Fruit fly (Drosophila melanogaster) whole organism, embryonic: ENCODE measurements around the gene CG31321.
A peak's percentile ranks its signal among the peaks of the same experiment; 100 is the strongest.

Source experiments
- CG10209 ChIP-seq: fragments of 200-800 bp; sonication (Bioruptor generic); optimal IDR thresholded peaks from 3 replicates; lab custom pipeline; 2017; ENCODE audit warnings: missing biosample characterization, mild to moderate bottlenecking, missing genetic modification characterization, missing genetic modification reagents
- CG10267 ChIP-seq: fragments of 200-800 bp; sonication (Bioruptor generic); optimal IDR thresholded peaks from 2 replicates; lab custom pipeline; 2018; ENCODE audit warnings: missing biosample characterization, mild to moderate bottlenecking, missing genetic modification characterization, moderate library complexity
- CG10321 ChIP-seq: fragments of 200-800 bp; sonication (Bioruptor generic); IDR thresholded peaks from 2 replicates; pipeline ENCODE4 v1.3.6; 2022; ENCODE audit warnings: missing biosample characterization, missing genetic modification characterization
- CG10366 ChIP-seq: fragments of 200-800 bp; sonication (Bioruptor generic); IDR thresholded peaks from 2 replicates; pipeline ENCODE4 v1.3.6; 2022; ENCODE audit warnings: missing biosample characterization, missing genetic modification characterization
- CG11093 ChIP-seq: fragments of 200-800 bp; sonication (Bioruptor generic); IDR thresholded peaks from 3 replicates; pipeline ENCODE4 v1.3.6; 2022; ENCODE audit warnings: missing biosample characterization, missing genetic modification characterization
- CG12104 ChIP-seq: fragments of 200-800 bp; sonication (Bioruptor generic); optimal IDR thresholded peaks from 3 replicates; lab custom pipeline; 2016; ENCODE audit warnings: missing biosample characterization, missing genetic modification characterization
- CG12219 ChIP-seq: fragments of 200-800 bp; sonication (Bioruptor generic); optimal IDR thresholded peaks from 3 replicates; lab custom pipeline; 2018; ENCODE audit warnings: missing biosample characterization, mild to moderate bottlenecking, missing genetic modification characterization
- CG13624 ChIP-seq: fragments of 200-800 bp; sonication (Bioruptor generic); optimal IDR thresholded peaks from 2 replicates; lab custom pipeline; 2016; ENCODE audit warnings: missing biosample characterization, missing genetic modification characterization
- CG15269 ChIP-seq: fragments of 200-800 bp; sonication (Bioruptor generic); optimal IDR thresholded peaks from 2 replicates; lab custom pipeline; 2018; ENCODE audit warnings: missing biosample characterization, mild to moderate bottlenecking, missing genetic modification characterization, moderate library complexity
- CG17568 ChIP-seq: fragments of 200-800 bp; sonication (Bioruptor generic); optimal IDR thresholded peaks from 2 replicates; lab custom pipeline; 2018; ENCODE audit warnings: missing biosample characterization, mild to moderate bottlenecking, missing genetic modification characterization, moderate library complexity
- CG18262 ChIP-seq: fragments of 200-800 bp; optimal IDR thresholded peaks from 3 replicates; lab custom pipeline; 2019; ENCODE audit warnings: missing biosample characterization, mild to moderate bottlenecking, missing genetic modification characterization, moderate library complexity
- CG2712 ChIP-seq: fragments of 200-800 bp; optimal IDR thresholded peaks from 3 replicates; lab custom pipeline; 2019; ENCODE audit warnings: missing biosample characterization, mild to moderate bottlenecking, missing genetic modification characterization, moderate library complexity
- CG31224 ChIP-seq: fragments of 200-800 bp; sonication (Bioruptor generic); IDR thresholded peaks from 2 replicates; pipeline ENCODE4 v1.3.6; 2022; ENCODE audit warnings: missing biosample characterization, missing genetic modification characterization
- CG31441 ChIP-seq: fragments of 200-800 bp; sonication (Bioruptor generic); IDR thresholded peaks from 2 replicates; pipeline ENCODE4 v1.3.6; 2022; ENCODE audit warnings: missing biosample characterization, missing genetic modification characterization
- CG3281 ChIP-seq: fragments of 200-800 bp; sonication (Bioruptor generic); optimal IDR thresholded peaks from 3 replicates; lab custom pipeline; 2017; ENCODE audit warnings: missing biosample characterization, mild to moderate bottlenecking, missing genetic modification characterization
- CG6689 ChIP-seq: fragments of 200-800 bp; sonication (Bioruptor generic); IDR thresholded peaks from 2 replicates; pipeline ENCODE4 v1.3.6; 2022; ENCODE audit warnings: missing biosample characterization, missing genetic modification characterization
- CG9797 ChIP-seq: fragments of 200-800 bp; sonication (Bioruptor generic); optimal IDR thresholded peaks from 3 replicates; lab custom pipeline; 2018; ENCODE audit warnings: missing biosample characterization, mild to moderate bottlenecking, missing genetic modification characterization
- CG9817 ChIP-seq: fragments of 200-800 bp; sonication (Bioruptor generic); optimal IDR thresholded peaks from 2 replicates; lab custom pipeline; 2018; ENCODE audit warnings: missing biosample characterization, mild to moderate bottlenecking, missing genetic modification characterization, moderate library complexity
- Camta ChIP-seq: fragments of 200-800 bp; sonication (Bioruptor generic); optimal IDR thresholded peaks from 2 replicates; lab custom pipeline; 2016; ENCODE audit warnings: missing biosample characterization, missing genetic modification characterization
- CkIIα-i1 ChIP-seq: fragments of 200-800 bp; sonication (Bioruptor generic); IDR thresholded peaks from 2 replicates; pipeline ENCODE4 v1.3.6; 2022; ENCODE audit warnings: missing biosample characterization, missing genetic modification characterization
- CoRest ChIP-seq: fragments of 200-800 bp; sonication (Bioruptor generic); optimal IDR thresholded peaks from 3 replicates; lab custom pipeline; 2018; ENCODE audit warnings: missing biosample characterization, mild to moderate bottlenecking, missing genetic modification characterization, moderate library complexity
- D19B ChIP-seq: fragments of 200-800 bp; sonication (Bioruptor generic); optimal IDR thresholded peaks from 2 replicates; lab custom pipeline; 2017; ENCODE audit warnings: missing biosample characterization, mild to moderate bottlenecking, missing genetic modification characterization
- Hmr ChIP-seq: fragments of 200-800 bp; sonication (Bioruptor generic); optimal IDR thresholded peaks from 3 replicates; lab custom pipeline; 2017; ENCODE audit warnings: mild to moderate bottlenecking, missing biosample characterization, missing genetic modification reagents, missing genetic modification characterization
- Hmx ChIP-seq: fragments of 200-800 bp; sonication (Bioruptor generic); optimal IDR thresholded peaks from 2 replicates; lab custom pipeline; 2016; ENCODE audit warnings: missing biosample characterization, missing genetic modification characterization
- Hr78 ChIP-seq, 2 experiments: fragments of 200-800 bp in 1 of 2; fragments of >200 bp in 1 of 2; sonication (Bioruptor generic) in 1 of 2; optimal IDR thresholded peaks; 2 replicates each; lab custom pipeline; 2017 to 2019; ENCODE audit warnings: missing biosample characterization in 2 of 2, missing genetic modification characterization in 2 of 2, mild to moderate bottlenecking in 1 of 2, moderate library complexity in 1 of 2
- Max ChIP-seq: fragments of 200-800 bp; sonication (Bioruptor generic); optimal IDR thresholded peaks from 2 replicates; lab custom pipeline; 2016; ENCODE audit warnings: missing biosample characterization, mild to moderate bottlenecking, missing genetic modification characterization
- Oaz ChIP-seq: fragments of 200-800 bp; sonication (Bioruptor generic); IDR thresholded peaks from 2 replicates; pipeline ENCODE4 v1.3.6; 2022; ENCODE audit warnings: missing biosample characterization, missing genetic modification characterization
- Sin3A ChIP-seq: fragments of >200 bp; optimal IDR thresholded peaks from 2 replicates; lab custom pipeline; 2018
- Sox100B ChIP-seq: fragments of 200-800 bp; sonication (Bioruptor generic); optimal IDR thresholded peaks from 3 replicates; lab custom pipeline; 2018; ENCODE audit warnings: missing biosample characterization, mild to moderate bottlenecking, missing genetic modification characterization
- TFAM ChIP-seq: fragments of 200-800 bp; sonication (Bioruptor generic); optimal IDR thresholded peaks from 2 replicates; lab custom pipeline; 2017; ENCODE audit warnings: missing biosample characterization, missing genetic modification characterization, inconsistent platforms
- Vsx1 ChIP-seq: fragments of 200-800 bp; sonication (Bioruptor generic); optimal IDR thresholded peaks from 2 replicates; lab custom pipeline; 2017; ENCODE audit warnings: missing biosample characterization, mild to moderate bottlenecking, missing genetic modification characterization, missing genetic modification reagents
- ac ChIP-seq: fragments of 200-800 bp; sonication (Bioruptor generic); optimal IDR thresholded peaks from 3 replicates; lab custom pipeline; 2017; ENCODE audit warnings: missing biosample characterization, mild to moderate bottlenecking, missing genetic modification characterization
- ase ChIP-seq: fragments of 200-800 bp; sonication (Bioruptor generic); IDR thresholded peaks from 3 replicates; pipeline ENCODE4 v1.3.6; 2022; ENCODE audit warnings: missing biosample characterization, missing genetic modification characterization
- ato ChIP-seq: fragments of 200-800 bp; sonication (Bioruptor generic); IDR thresholded peaks from 2 replicates; pipeline ENCODE4 v1.3.6; 2022; ENCODE audit warnings: missing biosample characterization, missing genetic modification characterization; ENCODE audit not compliant: partially characterized antibody
- az2 ChIP-seq: fragments of 200-800 bp; sonication (Bioruptor generic); optimal IDR thresholded peaks from 3 replicates; lab custom pipeline; 2016; ENCODE audit warnings: missing biosample characterization, missing genetic modification characterization
- bsh ChIP-seq, 2 experiments: fragments of 200-800 bp; sonication (Bioruptor generic); optimal IDR thresholded peaks; 2 replicates each; lab custom pipeline; 2017 to 2018; ENCODE audit warnings: mild to moderate bottlenecking in 2 of 2, missing biosample characterization in 2 of 2, missing genetic modification characterization in 2 of 2, moderate library complexity in 1 of 2
- cad ChIP-seq: fragments of >200 bp; optimal IDR thresholded peaks from 2 replicates; lab custom pipeline; 2017; ENCODE audit warnings: missing biosample characterization, missing genetic modification characterization
- chinmo ChIP-seq: fragments of 200-800 bp; sonication (Bioruptor generic); IDR thresholded peaks from 4 replicates; pipeline ENCODE4 v1.3.6; 2022; ENCODE audit warnings: missing biosample characterization, missing genetic modification characterization; ENCODE audit not compliant: partially characterized antibody
- ci ChIP-seq: fragments of 200-800 bp; sonication (Bioruptor generic); IDR thresholded peaks from 3 replicates; pipeline ENCODE4 v1.3.6; 2022; ENCODE audit warnings: missing biosample characterization, missing genetic modification characterization
- cwo ChIP-seq: fragments of 200-800 bp; sonication (Bioruptor generic); optimal IDR thresholded peaks from 3 replicates; lab custom pipeline; 2017; ENCODE audit warnings: missing biosample characterization, missing genetic modification characterization, mild to moderate bottlenecking, moderate library complexity, missing genetic modification reagents
- dysf ChIP-seq: fragments of 200-800 bp; sonication (Bioruptor generic); IDR thresholded peaks from 3 replicates; pipeline ENCODE4 v1.3.6; 2022; ENCODE audit warnings: missing biosample characterization, missing genetic modification characterization
- kni ChIP-seq: fragments of 200-800 bp; sonication (Bioruptor generic); optimal IDR thresholded peaks from 3 replicates; lab custom pipeline; 2017; ENCODE audit warnings: mild to moderate bottlenecking, missing biosample characterization, missing genetic modification reagents, missing genetic modification characterization
- lola ChIP-seq, 3 experiments: fragments of >200 bp in 2 of 3; fragments of 200-800 bp in 1 of 3; sonication (Bioruptor generic) in 1 of 3; optimal IDR thresholded peaks; 2 replicates each; lab custom pipeline; 2017 to 2019; ENCODE audit warnings: missing biosample characterization in 3 of 3, missing genetic modification characterization in 3 of 3, mild to moderate bottlenecking in 1 of 3, moderate library complexity in 1 of 3
- salm ChIP-seq: fragments of 200-800 bp; sonication (Bioruptor generic); optimal IDR thresholded peaks from 2 replicates; lab custom pipeline; 2018; ENCODE audit warnings: missing biosample characterization, mild to moderate bottlenecking, missing genetic modification characterization
- sc ChIP-seq, 3 experiments: fragments of >200 bp in 2 of 3; fragments of 200-800 bp in 1 of 3; sonication (Bioruptor generic) in 1 of 3; optimal IDR thresholded peaks; 2 replicates in 2 of 3; 3 replicates in 1 of 3; lab custom pipeline; 2017; ENCODE audit warnings: mild to moderate bottlenecking in 1 of 3, missing biosample characterization in 1 of 3, missing genetic modification characterization in 1 of 3, missing genetic modification reagents in 1 of 3
- seq ChIP-seq: fragments of 200-800 bp; sonication (Bioruptor generic); IDR thresholded peaks from 2 replicates; pipeline ENCODE4 v1.3.6; 2022; ENCODE audit warnings: missing biosample characterization, missing genetic modification characterization
- sr ChIP-seq: fragments of 200-800 bp; sonication (Bioruptor generic); IDR thresholded peaks from 3 replicates; pipeline ENCODE4 v1.3.6; 2022; ENCODE audit warnings: missing biosample characterization, missing genetic modification characterization
- ttk ChIP-seq: fragments of 200-800 bp; sonication (Bioruptor generic); IDR thresholded peaks from 2 replicates; pipeline ENCODE4 v2.1.2; 2022; ENCODE audit warnings: missing biosample characterization, missing genetic modification characterization
- vfl ChIP-seq: fragments of 200-800 bp; sonication (Bioruptor generic); optimal IDR thresholded peaks from 2 replicates; lab custom pipeline; 2016; ENCODE audit warnings: missing biosample characterization, missing genetic modification characterization
- vnd ChIP-seq: fragments of 200-800 bp; sonication (Bioruptor generic); IDR thresholded peaks from 3 replicates; pipeline ENCODE4 v1.3.6; 2022; ENCODE audit warnings: missing biosample characterization, missing genetic modification characterization; ENCODE audit not compliant: partially characterized antibody

CG31321 gene

dm6 chr3R:14357405-14357804, 47.2 kb downstream of the CG31321 start (continued):
- no peak for TF ChIP-seq salm
- no peak for TF ChIP-seq chinmo (GFP tag; lab: Robert Waterston, UW)
- no peak for TF ChIP-seq vnd (GFP tag; lab: Robert Waterston, UW)
- TF ChIP-seq CkIIα-i1 (GFP tag; lab: Robert Waterston, UW): no peak
- TF ChIP-seq ac (GFP tag; lab: Kevin White, UChicago): no peak
- peak; percentile 30 for TF ChIP-seq CoRest (tag; lab: Kevin White, UChicago)
- TF ChIP-seq kni (GFP tag; lab: Kevin White, UChicago): no peak
- TF ChIP-seq ato (GFP tag; lab: Robert Waterston, UW): no peak
- TF ChIP-seq lola (GFP tag; optimal IDR thresholded peaks at IDR 0.05; lab: Kevin White, UChicago): peak in 1 of 3 experiments; percentile 30
- peak; percentile 15; the same call in 1 of the 2 replicates for TF ChIP-seq Oaz
- TF ChIP-seq CG12219 (GFP tag; lab: Kevin White, UChicago): peak; percentile 28
- no peak for TF ChIP-seq dysf (GFP tag; lab: Robert Waterston, UW)
- TF ChIP-seq CG10209 (GFP tag; lab: Kevin White, UChicago): peak; percentile 4
- TF ChIP-seq sr: no peak
- TF ChIP-seq CG10321 (GFP tag; lab: Robert Waterston, UW): no peak
- TF ChIP-seq az2 (GFP tag; lab: Kevin White, UChicago): peak; percentile 30
- TF ChIP-seq D19B: no peak
- TF ChIP-seq CG6689 (GFP tag; lab: Robert Waterston, UW): peak; percentile 44; the same call in 1 of the 2 replicates
- peak; percentile 40 for TF ChIP-seq CG3281
- no peak for TF ChIP-seq Hmx (GFP tag; lab: Kevin White, UChicago)
- TF ChIP-seq CG10366 (GFP tag; lab: Robert Waterston, UW): peak; percentile 30; the same call in 1 of the 2 replicates
- peak; percentile 39; the same call in 1 of the 3 replicates for TF ChIP-seq ase (GFP tag; lab: Robert Waterston, UW)
- 0 out of 2 replicates have a peak, but pooled peaks have one; percentile 22 for TF ChIP-seq seq (GFP tag; lab: Robert Waterston, UW)
- peak; percentile 21 for TF ChIP-seq cwo (GFP tag; lab: Kevin White, UChicago)
- no peak for TF ChIP-seq CG31224 (GFP tag; lab: Robert Waterston, UW)
- no peak for TF ChIP-seq CG12104 (GFP tag; lab: Kevin White, UChicago)
- TF ChIP-seq CG18262 (tag; lab: Kevin White, UChicago): peak; percentile 41
- TF ChIP-seq CG10267 (tag; lab: Kevin White, UChicago): peak; percentile 11
- TF ChIP-seq CG2712 (tag; lab: Kevin White, UChicago): peak; percentile 59
- TF ChIP-seq ttk (GFP tag; lab: Robert Waterston, UW): peak; percentile 62
- TF ChIP-seq TFAM (GFP tag; lab: Kevin White, UChicago): no peak
- peak; percentile 61; the same call in 1 of the 3 replicates for TF ChIP-seq ci
- no peak for TF ChIP-seq Sin3A (lab: Kevin White, UChicago)
- no peak for TF ChIP-seq Hr78 (GFP tag; optimal IDR thresholded peaks at IDR 0.05; lab: Kevin White, UChicago)
- TF ChIP-seq Vsx1: no peak
- TF ChIP-seq CG13624 (GFP tag; lab: Kevin White, UChicago): peak; percentile 8
- TF ChIP-seq CG31441: peak; percentile 40; the same call in 1 of the 2 replicates
- no peak for TF ChIP-seq CG11093
- no peak for TF ChIP-seq sc (optimal IDR thresholded peaks at IDR 0.05; lab: Kevin White, UChicago)
- no peak for TF ChIP-seq sc (GFP tag; optimal IDR thresholded peaks at IDR 0.05; lab: Kevin White, UChicago)
- TF ChIP-seq CG17568 (GFP tag; lab: Kevin White, UChicago): peak; percentile 18
- TF ChIP-seq cad (GFP tag; lab: Kevin White, UChicago): no peak
- TF ChIP-seq Camta (GFP tag; lab: Kevin White, UChicago): no peak
- TF ChIP-seq CG9817 (tag; lab: Kevin White, UChicago): peak; percentile 36
- peak; percentile 49 for TF ChIP-seq CG15269 (tag; lab: Kevin White, UChicago)
- no peak for TF ChIP-seq Max (GFP tag; lab: Kevin White, UChicago)
- no peak for TF ChIP-seq Sox100B (GFP tag; lab: Kevin White, UChicago)
- no peak for TF ChIP-seq CG9797 (GFP tag; lab: Kevin White, UChicago)
- no peak for TF ChIP-seq Hmr (GFP tag; lab: Kevin White, UChicago)
- peak in 1 of 2 experiments; percentile 34 for TF ChIP-seq bsh (GFP tag; optimal IDR thresholded peaks at IDR 0.05; lab: Kevin White, UChicago)
- TF ChIP-seq vfl (GFP tag; lab: Kevin White, UChicago): no peak
